Worm (Caenorhabditis elegans) whole organism, L2 larva: ENCODE results near the gene C17B7.10.

ENCODE experiments used
- C34F6.9 ChIP-seq: fragments of 150-350 bp; optimal IDR thresholded peaks from 2 replicates; lab custom pipeline; 2014; ENCODE audit warnings: missing biosample characterization, missing genetic modification characterization
- F13H6.1 ChIP-seq: sonication (generic microtip); optimal IDR thresholded peaks from 2 replicates; lab custom pipeline; 2016; ENCODE audit warnings: missing genetic modification characterization, missing compliant biosample characterization
- R02D3.7 ChIP-seq: fragments of 150-350 bp; optimal IDR thresholded peaks from 2 replicates; lab custom pipeline; 2014; ENCODE audit warnings: missing biosample characterization, missing genetic modification characterization
- ZK546.5 ChIP-seq: sonication (generic microtip); optimal IDR thresholded peaks from 2 replicates; lab custom pipeline; 2017; ENCODE audit warnings: missing biosample characterization, missing genetic modification characterization
- aly-2 ChIP-seq: fragments of 150-350 bp; optimal IDR thresholded peaks from 2 replicates; lab custom pipeline; 2014; ENCODE audit warnings: missing biosample characterization, missing genetic modification characterization
- ama-1 ChIP-seq: fragments of 150-350 bp; optimal IDR thresholded peaks from 2 replicates; lab custom pipeline; 2018; ENCODE audit warnings: inconsistent platforms
- blmp-1 ChIP-seq: sonication (generic microtip); optimal IDR thresholded peaks from 2 replicates; lab custom pipeline; 2017; ENCODE audit warnings: missing genetic modification characterization, mild to moderate bottlenecking, missing compliant biosample characterization, antibody characterized with exemption, moderate library complexity; ENCODE audit not compliant: insufficient read depth
- ceh-16 ChIP-seq: fragments of 150-350 bp; optimal IDR thresholded peaks from 2 replicates; lab custom pipeline; 2014; ENCODE audit warnings: missing biosample characterization, missing genetic modification characterization
- ceh-82 ChIP-seq: fragments of 150-350 bp; optimal IDR thresholded peaks from 2 replicates; lab custom pipeline; 2014; ENCODE audit warnings: missing biosample characterization, missing genetic modification characterization
- crh-2 ChIP-seq: sonication (generic microtip); optimal IDR thresholded peaks from 2 replicates; lab custom pipeline; 2017; ENCODE audit warnings: missing biosample characterization, missing genetic modification characterization
- dmd-4 ChIP-seq: sonication (generic microtip); optimal IDR thresholded peaks from 2 replicates; lab custom pipeline; 2017; ENCODE audit warnings: missing biosample characterization, missing genetic modification characterization
- egl-27 ChIP-seq: sonication (generic microtip); optimal IDR thresholded peaks from 3 replicates; lab custom pipeline; 2017; ENCODE audit warnings: missing biosample characterization, missing genetic modification reagents, missing genetic modification characterization
- elt-1 ChIP-seq: fragments of 150-350 bp; optimal IDR thresholded peaks from 2 replicates; lab custom pipeline; 2014; ENCODE audit warnings: missing biosample characterization, missing genetic modification characterization
- fos-1 ChIP-seq: fragments of 150-350 bp; optimal IDR thresholded peaks from 2 replicates; lab custom pipeline; 2014; ENCODE audit warnings: missing biosample characterization, missing genetic modification characterization
- lin-13 ChIP-seq: fragments of 150-350 bp; optimal IDR thresholded peaks from 2 replicates; lab custom pipeline; 2014; ENCODE audit warnings: missing biosample characterization, missing genetic modification reagents, missing genetic modification characterization
- lin-39 ChIP-seq: fragments of 150-350 bp; optimal IDR thresholded peaks from 2 replicates; lab custom pipeline; 2014; ENCODE audit warnings: missing biosample characterization, missing genetic modification reagents, missing genetic modification characterization
- lsy-2 ChIP-seq, 2 experiments: fragments of 150-350 bp in 1 of 2; sonication (generic microtip) in 1 of 2; optimal IDR thresholded peaks; 2 replicates each; lab custom pipeline; 2014 to 2017; ENCODE audit warnings: missing biosample characterization in 2 of 2, missing genetic modification characterization in 2 of 2
- mab-5 ChIP-seq: fragments of 150-350 bp; optimal IDR thresholded peaks from 2 replicates; lab custom pipeline; 2014; ENCODE audit warnings: missing biosample characterization, missing genetic modification characterization
- mbf-1 ChIP-seq: sonication (generic microtip); optimal IDR thresholded peaks from 2 replicates; lab custom pipeline; 2017; ENCODE audit warnings: missing biosample characterization, missing genetic modification characterization
- mdl-1 ChIP-seq, 2 experiments: fragments of 150-350 bp in 1 of 2; sonication (generic microtip) in 1 of 2; optimal IDR thresholded peaks; 2 replicates each; lab custom pipeline; 2017; ENCODE audit warnings: missing biosample characterization in 2 of 2, missing genetic modification characterization in 2 of 2
- nhr-10 ChIP-seq: sonication (generic microtip); optimal IDR thresholded peaks from 2 replicates; lab custom pipeline; 2017; ENCODE audit warnings: missing biosample characterization, missing genetic modification characterization
- nhr-11 ChIP-seq: fragments of 150-350 bp; optimal IDR thresholded peaks from 2 replicates; lab custom pipeline; 2014; ENCODE audit warnings: missing biosample characterization, missing genetic modification characterization
- nhr-12 ChIP-seq: fragments of 150-350 bp; optimal IDR thresholded peaks from 2 replicates; lab custom pipeline; 2014; ENCODE audit warnings: missing biosample characterization, missing genetic modification characterization
- nhr-129 ChIP-seq: fragments of 150-350 bp; optimal IDR thresholded peaks from 2 replicates; lab custom pipeline; 2014; ENCODE audit warnings: missing biosample characterization, missing genetic modification characterization
- nhr-23 ChIP-seq: fragments of 150-350 bp; optimal IDR thresholded peaks from 2 replicates; lab custom pipeline; 2014; ENCODE audit warnings: missing biosample characterization, missing genetic modification reagents, missing genetic modification characterization
- nhr-237 ChIP-seq: fragments of 150-350 bp; optimal IDR thresholded peaks from 2 replicates; lab custom pipeline; 2014; ENCODE audit warnings: missing biosample characterization, missing genetic modification characterization
- nhr-25 ChIP-seq: fragments of 150-350 bp; sonication (generic microtip); optimal IDR thresholded peaks from 3 replicates; lab custom pipeline; 2014; ENCODE audit warnings: missing biosample characterization, missing genetic modification characterization
- peb-1 ChIP-seq: fragments of 150-350 bp; optimal IDR thresholded peaks from 2 replicates; lab custom pipeline; 2014; ENCODE audit warnings: missing biosample characterization, missing genetic modification characterization
- sem-4 ChIP-seq: fragments of 150-350 bp; optimal IDR thresholded peaks from 2 replicates; lab custom pipeline; 2014; ENCODE audit warnings: missing biosample characterization, missing genetic modification reagents, missing genetic modification characterization
- sma-3 ChIP-seq: sonication (generic microtip); optimal IDR thresholded peaks from 2 replicates; lab custom pipeline; 2016; ENCODE audit warnings: missing genetic modification reagents, missing genetic modification characterization, missing compliant biosample characterization
- sma-9 ChIP-seq, 2 experiments: fragments of 150-350 bp in 1 of 2; sonication (generic microtip) in 1 of 2; optimal IDR thresholded peaks; 2 replicates each; lab custom pipeline; 2014 to 2016; ENCODE audit warnings: missing genetic modification characterization in 2 of 2, mild to moderate bottlenecking in 1 of 2, missing biosample characterization in 1 of 2, missing compliant biosample characterization in 1 of 2, missing genetic modification reagents in 1 of 2, moderate library complexity in 1 of 2
- snpc-4 ChIP-seq: fragments of 150-350 bp; optimal IDR thresholded peaks from 2 replicates; lab custom pipeline; 2014; ENCODE audit warnings: missing biosample characterization, missing genetic modification characterization
- unc-39 ChIP-seq: fragments of 150-350 bp; optimal IDR thresholded peaks from 2 replicates; lab custom pipeline; 2014; ENCODE audit warnings: missing biosample characterization, missing genetic modification characterization
- unc-55 ChIP-seq: fragments of 150-350 bp; sonication (generic microtip); optimal IDR thresholded peaks from 3 replicates; lab custom pipeline; 2014; ENCODE audit warnings: missing biosample characterization, missing genetic modification reagents, missing genetic modification characterization
- unc-62 ChIP-seq: fragments of 150-350 bp; optimal IDR thresholded peaks from 2 replicates; lab custom pipeline; 2014; ENCODE audit warnings: missing biosample characterization, missing genetic modification reagents, missing genetic modification characterization
- zag-1 ChIP-seq: fragments of 150-350 bp; optimal IDR thresholded peaks from 2 replicates; lab custom pipeline; 2014; ENCODE audit warnings: missing biosample characterization, missing genetic modification characterization
- ztf-1 ChIP-seq: fragments of 200-800 bp; sonication (Bioruptor generic); conservative IDR thresholded peaks from 2 replicates; pipeline ENCODE4 v1.3.6; 2022; ENCODE audit warnings: missing genetic modification characterization, missing compliant biosample characterization
- ztf-11 ChIP-seq: sonication (generic microtip); optimal IDR thresholded peaks from 2 replicates; lab custom pipeline; 2017; ENCODE audit warnings: missing biosample characterization, missing genetic modification characterization
- ztf-4 ChIP-seq: fragments of 150-350 bp; optimal IDR thresholded peaks from 2 replicates; lab custom pipeline; 2014; ENCODE audit warnings: missing biosample characterization, missing genetic modification characterization

The C17B7.10 gene

ce11 chrV:3312067-3312666 lies 29.6 kb downstream of the C17B7.10 start, which contains the start of gene arrd-18:
arrd-18 (minus strand) TSS chrV:3312117.
- TF ChIP-seq crh-2 (tag; lab: Kevin White, UChicago) (no peak), nhr-12 (tag; lab: Kevin White, UChicago) (no peak), mdl-1 (tag; optimal IDR thresholded peaks at IDR 0.05; lab: Kevin White, UChicago) (no peak), zag-1 (tag; lab: Kevin White, UChicago) (no peak), F13H6.1 (tag; lab: Kevin White, UChicago) (peak; percentile 83), lin-39 (tag; lab: Kevin White, UChicago) (no peak), peb-1 (tag; lab: Kevin White, UChicago) (no peak), lsy-2 (tag; optimal IDR thresholded peaks at IDR 0.05; lab: Kevin White, UChicago) (peak in 1 of 2 experiments; percentile 43), nhr-237 (tag; lab: Kevin White, UChicago) (no peak), lin-13 (no peak), R02D3.7 (tag; lab: Kevin White, UChicago) (no peak), sma-9 (GFP tag; optimal IDR thresholded peaks at IDR 0.05; lab: Kevin White, UChicago) (peak; percentile 87), sma-9 (tag; optimal IDR thresholded peaks at IDR 0.05; lab: Kevin White, UChicago) (no peak), sma-3 (GFP tag; lab: Kevin White, UChicago) (no peak), ztf-1 (no peak), ztf-11 (tag; lab: Kevin White, UChicago) (no peak), sem-4 (no peak), ztf-4 (tag; lab: Kevin White, UChicago) (no peak), fos-1 (tag; lab: Kevin White, UChicago) (no peak), nhr-10 (no peak), unc-62 (GFP tag; lab: Kevin White, UChicago) (no peak), aly-2 (tag; lab: Kevin White, UChicago) (no peak), dmd-4 (no peak), snpc-4 (tag; lab: Kevin White, UChicago) (no peak), C34F6.9 (tag; lab: Kevin White, UChicago) (peak; percentile 59), unc-55 (GFP tag; lab: Kevin White, UChicago) (peak; percentile 40), ceh-16 (tag; lab: Kevin White, UChicago) (no peak), ama-1 (no peak), elt-1 (tag; lab: Kevin White, UChicago) (no peak)
- TF ChIP-seq, all 48 proteins: peak for 5

- TF ChIP-seq mab-5 (tag; lab: Kevin White, UChicago), result no peak
- no peak for TF ChIP-seq aly-2 (tag; lab: Kevin White, UChicago)
- TF ChIP-seq lsy-2 (tag; optimal IDR thresholded peaks at IDR 0.05; lab: Kevin White, UChicago), result no peak
- TF ChIP-seq mdl-1 (tag; optimal IDR thresholded peaks at IDR 0.05; lab: Kevin White, UChicago), result no peak
- no peak for TF ChIP-seq lin-39 (tag; lab: Kevin White, UChicago)
- TF ChIP-seq peb-1 (tag; lab: Kevin White, UChicago), result no peak
- TF ChIP-seq mbf-1 (tag; lab: Kevin White, UChicago), result no peak
- no peak for TF ChIP-seq elt-1 (tag; lab: Kevin White, UChicago)
- no peak for TF ChIP-seq ceh-82 (tag; lab: Kevin White, UChicago)
- no peak for TF ChIP-seq ztf-1
- TF ChIP-seq egl-27, result no peak
- TF ChIP-seq C34F6.9 (tag; lab: Kevin White, UChicago), result no peak
- TF ChIP-seq nhr-11 (tag; lab: Kevin White, UChicago), result no peak
Observed at ce11 chrV:3308169-3308568, 33.6 kb downstream of the C17B7.10 start, which contains the start of gene srbc-3. srbc-3 (plus strand) TSS chrV:3308469.

ce11 chrV:3301898-3302297 lies 39.9 kb downstream of the C17B7.10 start, which contains the start of gene srbc-1:
srbc-1 (minus strand) TSS chrV:3301998.
- TF ChIP-seq blmp-1 (tag; lab: Kevin White, UChicago), result no peak
- no peak for TF ChIP-seq unc-62 (GFP tag; lab: Kevin White, UChicago)
- no peak for TF ChIP-seq dmd-4
- no peak for TF ChIP-seq snpc-4 (tag; lab: Kevin White, UChicago)

ce11 chrV:3299437-3299836 lies 42.4 kb downstream of the C17B7.10 start:
- TF ChIP-seq mdl-1 (tag; optimal IDR thresholded peaks at IDR 0.05; lab: Kevin White, UChicago), result no peak
- TF ChIP-seq nhr-129, result no peak
- no peak for TF ChIP-seq F13H6.1 (tag; lab: Kevin White, UChicago)
- no peak for TF ChIP-seq ztf-1
- TF ChIP-seq unc-39 (tag; lab: Kevin White, UChicago), result no peak
- TF ChIP-seq ztf-4 (tag; lab: Kevin White, UChicago), result no peak
- no peak for TF ChIP-seq ZK546.5 (tag; lab: Kevin White, UChicago)
- no peak for TF ChIP-seq nhr-25 (tag; lab: Kevin White, UChicago)
- TF ChIP-seq nhr-23 (tag; lab: Kevin White, UChicago), result no peak
- no peak for TF ChIP-seq ztf-11 (tag; lab: Kevin White, UChicago)
- TF ChIP-seq, all 48 proteins: peak for 0
